ENCODE assay signal across 1 worm cellular context in the genomic region with DNA sequence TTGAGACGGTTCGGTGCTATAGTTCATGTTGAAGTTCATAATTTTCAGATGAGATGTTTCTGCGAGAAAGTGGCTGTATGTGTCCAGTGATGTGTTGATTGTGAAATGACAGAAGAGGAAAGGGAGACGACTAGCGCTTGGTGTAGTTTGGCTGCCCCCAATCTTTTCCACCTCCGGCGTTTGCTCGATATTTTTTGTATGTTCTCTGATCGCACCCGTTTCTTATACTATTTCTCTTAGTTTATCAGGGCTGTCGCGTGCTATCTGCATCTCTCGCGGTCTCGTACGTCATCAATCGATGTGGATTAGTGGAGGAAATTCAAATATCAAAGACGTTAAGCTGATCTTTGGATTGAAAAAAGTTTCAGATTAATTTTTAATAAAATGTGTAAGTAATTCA.
TF ChIP-seq lines count a peak whose summit lies in the region.

A gene (minus strand): TSS at position 93 of the 400 bp plus-strand sequence.

TF ChIP-seq in whole organism, L1 larva, 84 proteins besides CTCF, POLR2A, EP300 and RAD21 (continued from another document):
- no peak for TF ChIP-seq ceh-88 (GFP tag; IDR thresholded peaks at IDR 0.05; lab: Robert Waterston, UW)
- TF ChIP-seq snu-23 (GFP tag; optimal IDR thresholded peaks at IDR 0.05; lab: Kevin White, UChicago): peak; percentile 86
- TF ChIP-seq lin-15B (tag; optimal IDR thresholded peaks at IDR 0.05; lab: Kevin White, UChicago): no peak
- peak; percentile 49 for TF ChIP-seq lin-13 (GFP tag; optimal IDR thresholded peaks at IDR 0.05; lab: Kevin White, UChicago)
- TF ChIP-seq lin-35 (GFP tag; optimal IDR thresholded peaks at IDR 0.05; lab: Kevin White, UChicago): peak; percentile 70 to 82
- TF ChIP-seq sox-4 (tag; optimal IDR thresholded peaks at IDR 0.05; lab: Kevin White, UChicago): peak; percentile 16
- peak in 2 of 3 experiments; percentile 20 to 41 for TF ChIP-seq ceh-82 (tag; optimal IDR thresholded peaks at IDR 0.05; lab: Kevin White, UChicago)
- peak; percentile 53 to 75 for TF ChIP-seq lsy-2 (tag; optimal IDR thresholded peaks at IDR 0.05; lab: Kevin White, UChicago)
- no peak for TF ChIP-seq C34B4.2 (tag; optimal IDR thresholded peaks at IDR 0.05; lab: Kevin White, UChicago)
- peak; percentile 17 for TF ChIP-seq pax-3 (tag; optimal IDR thresholded peaks at IDR 0.05; lab: Kevin White, UChicago)
- no peak for TF ChIP-seq lir-3 (tag; optimal IDR thresholded peaks at IDR 0.05; lab: Kevin White, UChicago; ENCODE audit: poor library complexity)
- peak; percentile 19 for TF ChIP-seq snpc-4 (tag; optimal IDR thresholded peaks at IDR 0.05; lab: Kevin White, UChicago)
- peak; percentile 70 for TF ChIP-seq nhr-11 (tag; optimal IDR thresholded peaks at IDR 0.05; lab: Kevin White, UChicago)
- TF ChIP-seq alr-1 (tag; optimal IDR thresholded peaks at IDR 0.05; lab: Kevin White, UChicago; ENCODE audit: borderline replicate concordance): no peak
- no peak for TF ChIP-seq pqm-1 (tag; optimal IDR thresholded peaks at IDR 0.05; lab: Kevin White, UChicago)
- peak; percentile 92 for TF ChIP-seq nhr-71 (tag; optimal IDR thresholded peaks at IDR 0.05; lab: Kevin White, UChicago)
- peak; percentile 57 to 73 (median 70) for TF ChIP-seq dpl-1 (GFP tag; optimal IDR thresholded peaks at IDR 0.05; lab: Kevin White, UChicago)
- peak; percentile 82 for TF ChIP-seq nhr-47 (tag; optimal IDR thresholded peaks at IDR 0.05; lab: Kevin White, UChicago)
- TF ChIP-seq ceh-63 (GFP tag; optimal IDR thresholded peaks at IDR 0.05; lab: Kevin White, UChicago): no peak
- no peak for TF ChIP-seq nhr-28 (tag; optimal IDR thresholded peaks at IDR 0.05; lab: Kevin White, UChicago)
- peak; percentile 10 for TF ChIP-seq nhr-237 (tag; optimal IDR thresholded peaks at IDR 0.05; lab: Kevin White, UChicago)
- no peak for TF ChIP-seq tlp-1 (tag; optimal IDR thresholded peaks at IDR 0.05; lab: Kevin White, UChicago)
